Fruit fly (Drosophila melanogaster) whole organism, prepupa: Measurements from ENCODE around the gene CG33791.

ENCODE experiments used
- CG4318 ChIP-seq: fragments of 200-800 bp; sonication (Bioruptor generic); optimal IDR thresholded peaks from 3 replicates; lab custom pipeline; 2017; ENCODE audit warnings: missing biosample characterization, mild to moderate bottlenecking, missing genetic modification characterization
- CG6276 ChIP-seq: fragments of 200-800 bp; sonication (Bioruptor generic); optimal IDR thresholded peaks from 2 replicates; lab custom pipeline; 2017; ENCODE audit warnings: missing biosample characterization, mild to moderate bottlenecking, missing genetic modification characterization
- CG8632 ChIP-seq: fragments of 200-800 bp; sonication (Bioruptor generic); optimal IDR thresholded peaks from 3 replicates; lab custom pipeline; 2016; ENCODE audit warnings: missing biosample characterization, missing genetic modification characterization
- Hr39 ChIP-seq: fragments of 200-800 bp; sonication (Bioruptor generic); optimal IDR thresholded peaks from 2 replicates; lab custom pipeline; 2016; ENCODE audit warnings: missing biosample characterization, missing genetic modification characterization
- Lpt ChIP-seq: fragments of 200-800 bp; sonication (Bioruptor generic); optimal IDR thresholded peaks from 3 replicates; lab custom pipeline; 2016; ENCODE audit warnings: missing biosample characterization, missing genetic modification characterization
- OdsH ChIP-seq: fragments of 200-800 bp; sonication (Bioruptor generic); optimal IDR thresholded peaks from 3 replicates; lab custom pipeline; 2016; ENCODE audit warnings: missing biosample characterization, missing genetic modification characterization
- esn ChIP-seq: fragments of 200-800 bp; sonication (Bioruptor generic); optimal IDR thresholded peaks from 2 replicates; lab custom pipeline; 2016; ENCODE audit warnings: missing biosample characterization, mild to moderate bottlenecking, missing genetic modification characterization, moderate library complexity
- fd85E ChIP-seq: fragments of 200-800 bp; sonication (Bioruptor generic); optimal IDR thresholded peaks from 3 replicates; lab custom pipeline; 2016; ENCODE audit warnings: missing biosample characterization, missing genetic modification characterization
- salr ChIP-seq, 2 experiments: fragments of 200-800 bp; sonication (Bioruptor generic); optimal IDR thresholded peaks; 3 replicates each; lab custom pipeline; 2016 to 2018; ENCODE audit warnings: missing biosample characterization in 2 of 2, missing genetic modification characterization in 2 of 2, mild to moderate bottlenecking in 1 of 2
- topi ChIP-seq: fragments of 200-800 bp; sonication (Bioruptor generic); optimal IDR thresholded peaks from 3 replicates; lab custom pipeline; 2016; ENCODE audit warnings: missing biosample characterization, missing genetic modification characterization

dm6 chr3L:1661738-1662370, 59.1 kb downstream of the CG33791 start:
- TF ChIP-seq CG6276 (GFP tag; lab: Kevin White, UChicago) (no peak), Hr39 (GFP tag; lab: Kevin White, UChicago) (no peak), Lpt (GFP tag; lab: Kevin White, UChicago) (no peak), OdsH (GFP tag; lab: Kevin White, UChicago) (no peak), fd85E (GFP tag; lab: Kevin White, UChicago) (no peak), esn (GFP tag; lab: Kevin White, UChicago) (no peak), topi (GFP tag; lab: Kevin White, UChicago) (no peak), salr (GFP tag; optimal IDR thresholded peaks at IDR 0.05; lab: Kevin White, UChicago) (no peak), CG4318 (GFP tag; lab: Kevin White, UChicago) (no peak), CG8632 (no peak)
